Worm (Caenorhabditis elegans) whole organism, midembryonic: ENCODE measurements around the gene nstp-6.

ENCODE experiments used
- flt-1 ChIP-seq: fragments of 200-800 bp; sonication (Bioruptor generic); IDR thresholded peaks from 2 replicates; pipeline ENCODE4 v1.3.6; 2022; ENCODE audit warnings: missing genetic modification characterization, missing compliant biosample characterization
- ref-1 ChIP-seq: fragments of 200-800 bp; sonication (Bioruptor generic); conservative IDR thresholded peaks from 2 replicates; pipeline ENCODE4 v1.3.6; 2022; ENCODE audit warnings: missing genetic modification reagents, missing genetic modification characterization, missing compliant biosample characterization

ce11 chrIV:3579477-3579975 lies 32.1 kb upstream of the nstp-6 start, which contains the start of gene Y37E11B.1:
- TF ChIP-seq flt-1 (GFP tag; lab: Robert Waterston, UW) (no peak), ref-1 (GFP tag; lab: Robert Waterston, UW) (no peak)
